Fruit fly (Drosophila melanogaster): ENCODE data around the gene Task7.
A peak's percentile ranks its signal among the peaks of the same experiment; 100 is the strongest.

Gene Task7

DNA sequence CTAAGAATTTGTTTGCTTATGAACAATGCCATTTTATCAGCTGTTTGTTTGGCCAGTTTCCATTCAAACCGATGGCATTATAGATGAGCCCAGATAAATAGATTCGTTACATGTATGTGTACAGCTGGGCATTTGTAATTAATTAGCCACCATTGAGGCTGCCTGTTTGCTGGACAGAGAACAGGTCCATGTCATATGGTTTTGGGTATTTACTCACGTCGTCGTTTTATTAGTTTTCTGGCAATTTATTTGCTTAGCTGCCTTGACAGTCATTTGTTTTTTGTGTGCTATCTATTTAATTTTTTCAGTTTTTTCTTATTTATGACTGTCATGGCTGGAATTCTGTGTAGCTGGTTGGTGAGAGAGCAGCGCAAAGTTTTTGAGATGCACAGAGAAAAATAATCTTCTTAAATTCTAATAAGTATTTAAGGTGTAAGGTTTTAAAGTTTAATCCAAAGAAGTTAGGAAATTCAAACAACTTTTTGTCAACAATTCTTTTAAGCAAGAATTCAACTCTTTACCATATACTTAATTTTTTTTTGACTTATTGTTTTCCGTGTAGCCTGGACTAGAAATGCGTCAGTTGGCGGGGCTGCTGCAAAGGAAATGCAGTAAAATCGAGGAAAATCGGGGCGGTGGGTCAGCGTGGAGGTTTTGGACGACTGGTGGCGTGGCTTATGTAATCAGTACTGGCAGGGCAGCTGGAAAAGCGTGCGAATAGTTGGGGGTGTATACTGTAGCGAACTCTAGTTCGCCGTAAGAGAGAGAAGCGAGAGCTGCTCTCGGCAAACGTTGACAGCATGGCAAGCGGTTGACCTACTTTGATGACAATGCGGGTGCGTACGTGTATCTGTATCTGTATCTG lies 22.7 kb upstream of the Task7 start:
- TF ChIP-seq CG13204 (GFP tag; optimal IDR thresholded peaks at IDR 0.05), result no peak
- TF ChIP-seq CG9948 (tag; optimal IDR thresholded peaks at IDR 0.05), result peak; percentile 51
- no peak for TF ChIP-seq EcR (GFP tag; optimal IDR thresholded peaks at IDR 0.05)
- TF ChIP-seq CG12605 (GFP tag; IDR thresholded peaks at IDR 0.05), result peak; percentile 49; the same call in 1 of the 2 replicates
- TF ChIP-seq rn (GFP tag; IDR thresholded peaks at IDR 0.05), result peak; percentile 76
- peak; percentile 89 for TF ChIP-seq Ets98B (GFP tag; IDR thresholded peaks at IDR 0.05)
- TF ChIP-seq Pif1A (GFP tag; optimal IDR thresholded peaks at IDR 0.05), result peak; percentile 56
- TF ChIP-seq CG32121 (GFP tag; IDR thresholded peaks at IDR 0.05), result peak; percentile 93
- no peak for TF ChIP-seq Snoo (tag; optimal IDR thresholded peaks at IDR 0.05)
- TF ChIP-seq CG4496 (GFP tag; IDR thresholded peaks at IDR 0.05), result peak; percentile 92
- TF ChIP-seq CG17806 (tag; optimal IDR thresholded peaks at IDR 0.05), result peak; percentile 57
- peak; percentile 52; the same call in 1 of the 2 replicates for TF ChIP-seq CG10348 (GFP tag; IDR thresholded peaks at IDR 0.05)
- no peak for TF ChIP-seq D1 (tag; optimal IDR thresholded peaks at IDR 0.05)
- peak; percentile 35 for TF ChIP-seq CG15710 (tag; optimal IDR thresholded peaks at IDR 0.05)
- peak; percentile 77 for TF ChIP-seq CG8301 (tag; optimal IDR thresholded peaks at IDR 0.05)
- TF ChIP-seq Pif1B (GFP tag; optimal IDR thresholded peaks at IDR 0.05), result no peak
- peak; percentile 60 for TF ChIP-seq CG14655 (GFP tag; optimal IDR thresholded peaks at IDR 0.05)
- peak; percentile 63; the same call in 2 of the 3 replicates for TF ChIP-seq fd96Ca (GFP tag; IDR thresholded peaks at IDR 0.05)
- TF ChIP-seq CG34367 (tag; optimal IDR thresholded peaks at IDR 0.05), result no peak
- TF ChIP-seq CG8159 (tag; optimal IDR thresholded peaks at IDR 0.05), result peak; percentile 45
- TF ChIP-seq gl (tag; optimal IDR thresholded peaks at IDR 0.05), result no peak

DNA sequence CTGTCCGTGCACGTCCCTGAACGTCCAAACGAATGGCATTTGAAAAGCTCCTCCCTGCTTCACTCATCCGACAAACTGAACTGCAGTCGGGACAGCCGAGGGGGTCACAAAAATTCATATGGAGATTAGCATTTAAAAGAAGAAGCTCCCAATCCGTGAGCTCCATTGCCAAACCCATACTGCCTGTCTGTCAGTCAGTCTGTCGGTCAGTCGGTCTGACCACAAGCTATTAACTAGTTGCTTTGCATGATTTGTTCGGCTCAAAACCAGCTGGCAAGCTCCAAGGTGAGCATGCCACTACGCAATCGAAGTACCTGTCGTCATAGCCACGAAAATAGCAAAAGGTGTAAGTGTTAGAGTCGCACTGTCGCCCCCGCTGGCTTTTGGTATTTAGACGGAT lies 21.7 kb upstream of the Task7 start:
- no peak for TF ChIP-seq CG10348 (GFP tag; IDR thresholded peaks at IDR 0.05)
- no peak for TF ChIP-seq Pif1A (GFP tag; optimal IDR thresholded peaks at IDR 0.05)
- no peak for TF ChIP-seq Snoo (tag; optimal IDR thresholded peaks at IDR 0.05)

DNA sequence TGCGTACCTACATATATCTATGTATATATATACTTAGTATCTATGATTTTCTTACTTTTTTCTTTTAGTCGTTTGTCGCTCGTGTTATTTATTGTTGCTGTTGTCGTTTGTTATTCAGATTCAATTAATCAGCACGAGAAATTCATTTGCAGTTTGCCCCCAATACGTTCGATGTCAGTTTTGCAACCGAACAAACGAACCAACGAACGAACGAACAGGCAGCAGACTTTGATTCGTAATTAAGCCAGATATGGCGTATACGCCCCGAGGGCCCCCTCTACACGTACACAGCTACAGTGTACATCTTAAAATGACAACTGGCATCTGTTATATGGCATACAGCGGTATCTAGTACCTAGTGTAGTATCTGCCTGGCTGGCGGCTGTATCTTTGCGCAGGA lies 21.2 kb upstream of the Task7 start:
- TF ChIP-seq fd96Ca (GFP tag; IDR thresholded peaks at IDR 0.05) (no peak), gl (tag; optimal IDR thresholded peaks at IDR 0.05) (no peak), CG8301 (tag; optimal IDR thresholded peaks at IDR 0.05) (no peak), CG9948 (tag; optimal IDR thresholded peaks at IDR 0.05) (no peak), CG12605 (GFP tag; IDR thresholded peaks at IDR 0.05) (no peak), Ets98B (GFP tag; IDR thresholded peaks at IDR 0.05) (no peak), CG32121 (GFP tag; IDR thresholded peaks at IDR 0.05) (no peak), Snoo (tag; optimal IDR thresholded peaks at IDR 0.05) (no peak)

DNA sequence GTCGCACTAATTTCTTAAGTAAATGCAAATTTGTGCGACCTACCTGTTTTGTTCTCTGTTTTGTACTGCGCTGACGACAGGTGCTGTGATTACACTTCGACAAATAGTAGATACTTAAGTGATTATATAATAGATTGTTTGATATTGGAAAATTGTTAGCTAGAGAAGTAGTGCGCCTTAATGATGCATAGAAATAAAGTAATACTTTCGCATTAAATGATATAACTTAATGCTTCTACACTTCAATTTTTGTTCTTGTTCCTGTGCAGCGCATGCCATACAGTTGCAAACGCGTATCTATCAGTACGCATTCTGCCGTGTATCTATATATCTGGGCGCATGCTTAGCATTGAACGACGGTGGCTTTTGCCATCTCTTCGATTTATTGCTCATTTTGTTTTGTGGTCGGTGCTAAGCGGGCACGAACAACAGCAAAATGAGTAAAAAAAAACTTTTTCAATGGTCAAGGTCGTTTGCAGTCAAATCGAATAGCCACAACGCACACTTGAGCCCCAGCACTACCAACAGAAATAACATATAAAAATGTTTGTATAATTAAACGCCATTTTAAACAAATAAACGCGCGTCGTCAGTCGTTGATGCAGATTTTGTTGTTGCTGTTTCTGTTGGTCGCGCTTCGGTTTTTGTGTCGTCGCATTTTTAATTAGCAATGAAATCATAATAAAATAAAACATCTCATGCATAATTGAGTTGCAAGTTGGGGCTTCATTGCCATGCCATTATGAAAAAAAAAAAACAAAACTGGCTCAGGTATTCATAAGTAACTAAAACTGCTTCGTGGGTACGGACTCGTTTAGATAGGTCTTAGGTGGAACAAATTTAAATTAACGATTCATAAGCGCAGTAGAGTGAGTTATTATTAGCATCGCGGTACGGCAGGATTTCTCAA lies 18.5 kb upstream of the Task7 start:
- TF ChIP-seq Ets98B (GFP tag; IDR thresholded peaks at IDR 0.05) (peak; percentile 39; the same call in 1 of the 2 replicates), rn (GFP tag; IDR thresholded peaks at IDR 0.05) (no peak), CG32121 (GFP tag; IDR thresholded peaks at IDR 0.05) (peak; percentile 51; the same call in 1 of the 2 replicates), CG8301 (tag; optimal IDR thresholded peaks at IDR 0.05) (peak; percentile 65), CG34367 (tag; optimal IDR thresholded peaks at IDR 0.05) (no peak), gl (tag; optimal IDR thresholded peaks at IDR 0.05) (no peak), CG13204 (GFP tag; optimal IDR thresholded peaks at IDR 0.05) (no peak), Pif1B (GFP tag; optimal IDR thresholded peaks at IDR 0.05) (no peak), Snoo (tag; optimal IDR thresholded peaks at IDR 0.05) (no peak), Pif1A (GFP tag; optimal IDR thresholded peaks at IDR 0.05) (peak; percentile 52), CG4496 (GFP tag; IDR thresholded peaks at IDR 0.05) (peak; percentile 48; the same call in 1 of the 3 replicates), CG14655 (GFP tag; optimal IDR thresholded peaks at IDR 0.05) (peak; percentile 65), CG9948 (tag; optimal IDR thresholded peaks at IDR 0.05) (peak; percentile 43), CG17806 (tag; optimal IDR thresholded peaks at IDR 0.05) (peak; percentile 31)

DNA sequence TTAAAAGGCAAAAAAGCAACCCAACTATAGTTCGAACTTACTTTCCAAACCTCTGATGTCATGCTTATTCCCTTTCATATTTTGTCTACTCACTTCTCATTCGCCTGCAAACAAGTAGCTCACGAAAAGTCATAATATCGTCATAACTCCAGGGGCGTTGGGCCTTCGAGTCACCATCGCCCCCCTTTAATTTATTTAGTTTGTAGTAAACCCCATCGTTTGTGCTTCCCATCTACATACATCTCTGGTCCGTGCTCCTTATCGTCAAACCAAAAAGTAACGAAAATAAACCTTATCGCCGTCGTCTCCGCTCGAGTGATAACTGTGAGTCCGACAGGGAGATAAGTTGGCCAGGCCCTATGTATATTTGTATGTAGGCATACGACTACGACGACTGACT lies 16.9 kb upstream of the Task7 start:
- TF ChIP-seq CG4496 (GFP tag; IDR thresholded peaks at IDR 0.05), result no peak; the same call in 2 of the 3 replicates
- peak; percentile 4 for TF ChIP-seq CG17806 (tag; optimal IDR thresholded peaks at IDR 0.05)
- TF ChIP-seq CG14655 (GFP tag; optimal IDR thresholded peaks at IDR 0.05), result peak; percentile 7
- peak; percentile 54 for TF ChIP-seq Snoo (tag; optimal IDR thresholded peaks at IDR 0.05)
- TF ChIP-seq D1 (tag; optimal IDR thresholded peaks at IDR 0.05), result no peak
- no peak for TF ChIP-seq CG32121 (GFP tag; IDR thresholded peaks at IDR 0.05)
- no peak for TF ChIP-seq CG13204 (GFP tag; optimal IDR thresholded peaks at IDR 0.05)
- TF ChIP-seq CG12605 (GFP tag; IDR thresholded peaks at IDR 0.05), result no peak
- no peak for TF ChIP-seq CG34367 (tag; optimal IDR thresholded peaks at IDR 0.05)
- TF ChIP-seq gl (tag; optimal IDR thresholded peaks at IDR 0.05), result no peak
- TF ChIP-seq CG10348 (GFP tag; IDR thresholded peaks at IDR 0.05), result no peak
- TF ChIP-seq Ets98B (GFP tag; IDR thresholded peaks at IDR 0.05), result peak; percentile 32; the same call in 1 of the 2 replicates
- TF ChIP-seq CG15710 (tag; optimal IDR thresholded peaks at IDR 0.05), result peak; percentile 23
- peak; percentile 6 for TF ChIP-seq Pif1B (GFP tag; optimal IDR thresholded peaks at IDR 0.05)
- no peak for TF ChIP-seq EcR (GFP tag; optimal IDR thresholded peaks at IDR 0.05)
- TF ChIP-seq Pif1A (GFP tag; optimal IDR thresholded peaks at IDR 0.05), result peak; percentile 17
- peak; percentile 37; the same call in 2 of the 3 replicates for TF ChIP-seq fd96Ca (GFP tag; IDR thresholded peaks at IDR 0.05)
- TF ChIP-seq CG8159 (tag; optimal IDR thresholded peaks at IDR 0.05), result peak; percentile 4
